Worm (Caenorhabditis elegans): ENCODE measurements around the gene R13A5.11.

The R13A5.11 gene

DNA sequence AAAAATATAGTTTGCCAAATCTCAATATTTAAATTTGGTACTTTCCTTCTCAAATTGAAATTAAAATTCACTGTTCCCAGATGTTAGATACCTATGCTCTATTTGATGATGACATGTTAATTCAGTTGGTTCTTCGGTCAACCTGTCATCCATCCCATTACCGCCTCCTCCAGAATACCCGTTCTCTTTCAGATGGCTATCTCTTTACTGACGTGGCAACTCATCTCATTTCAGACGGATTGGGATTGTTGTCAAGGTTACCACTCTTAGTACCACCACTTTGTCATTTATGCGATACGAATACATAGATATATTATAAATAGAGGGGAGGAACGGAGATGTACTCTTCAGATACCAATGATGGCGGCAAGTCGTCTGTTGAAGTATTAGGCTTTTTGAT, 28.2 kb upstream of the R13A5.11 start:
- TF ChIP-seq gmeb-2 (tag; optimal IDR thresholded peaks at IDR 0.05), result no peak
- no peak for TF ChIP-seq elt-2 (tag; optimal IDR thresholded peaks at IDR 0.05)
- no peak for TF ChIP-seq ceh-30 (tag; optimal IDR thresholded peaks at IDR 0.05)
- no peak for TF ChIP-seq ceh-19 (GFP tag; optimal IDR thresholded peaks at IDR 0.05)
- no peak for TF ChIP-seq pat-9 (tag; optimal IDR thresholded peaks at IDR 0.05)
- no peak for TF ChIP-seq mec-3 (tag; optimal IDR thresholded peaks at IDR 0.05; ENCODE audit: borderline replicate concordance)
- no peak for TF ChIP-seq ceh-2 (tag; optimal IDR thresholded peaks at IDR 0.05)
- no peak for TF ChIP-seq T23F11.4 (GFP tag; optimal IDR thresholded peaks at IDR 0.05)
- no peak for TF ChIP-seq eyg-1 (tag; optimal IDR thresholded peaks at IDR 0.05)
- TF ChIP-seq K02D7.2 (tag; optimal IDR thresholded peaks at IDR 0.05), result no peak
- TF ChIP-seq dmd-4 (tag; optimal IDR thresholded peaks at IDR 0.05; ENCODE audit: borderline replicate concordance), result no peak
- TF ChIP-seq nfya-1 (tag; optimal IDR thresholded peaks at IDR 0.05), result no peak
- TF ChIP-seq ztf-16 (tag; optimal IDR thresholded peaks at IDR 0.05), result no peak

DNA sequence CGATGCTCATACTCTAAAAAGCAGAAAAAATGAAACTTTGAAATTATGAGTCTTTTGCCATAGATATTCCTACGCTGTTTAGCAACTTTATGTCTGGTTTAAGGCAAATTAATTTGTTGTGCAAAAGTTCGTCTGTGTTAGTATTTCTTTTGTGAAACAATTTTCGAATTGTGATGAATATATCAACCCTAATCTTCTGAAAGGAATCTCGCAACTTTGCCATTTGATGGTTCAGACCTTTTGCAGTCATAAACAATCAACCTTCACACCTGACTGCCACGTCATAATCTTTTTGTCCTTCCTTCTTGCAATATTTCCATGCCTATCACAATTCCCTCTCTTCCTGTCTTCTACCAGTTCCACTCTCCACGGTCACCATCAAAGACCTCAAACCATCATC, 26.7 kb upstream of the R13A5.11 start:
- TF ChIP-seq nhr-11 (tag; optimal IDR thresholded peaks at IDR 0.05) (no peak), mec-3 (tag; optimal IDR thresholded peaks at IDR 0.05; ENCODE audit: borderline replicate concordance) (no peak), unc-42 (tag; optimal IDR thresholded peaks at IDR 0.05) (no peak), unc-55 (GFP tag; optimal IDR thresholded peaks at IDR 0.05) (no peak), zip-5 (tag; optimal IDR thresholded peaks at IDR 0.05) (no peak), fkh-10 (GFP tag; optimal IDR thresholded peaks at IDR 0.05) (no peak), dmd-4 (tag; optimal IDR thresholded peaks at IDR 0.05; ENCODE audit: borderline replicate concordance) (no peak), hlh-8 (tag; optimal IDR thresholded peaks at IDR 0.05) (no peak)

DNA sequence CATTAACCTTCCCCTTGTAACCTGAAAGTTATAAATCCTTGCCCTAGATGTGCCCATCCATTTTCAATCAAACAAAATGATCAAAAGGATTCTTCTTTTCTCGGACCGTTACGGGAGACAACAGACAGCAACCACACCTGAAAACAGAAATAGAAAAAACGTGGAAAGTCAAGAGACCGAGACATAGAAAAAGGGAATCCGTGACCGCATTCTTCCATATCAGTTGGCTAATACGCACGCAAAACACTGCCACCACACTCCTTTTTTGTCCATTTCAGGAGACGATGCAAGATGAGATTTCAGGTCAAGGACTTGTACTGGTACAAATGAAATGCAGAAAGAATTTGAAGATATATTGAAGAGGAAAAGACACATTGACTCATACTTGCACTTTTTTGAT, 25.2 kb upstream of the R13A5.11 start:
- no peak for TF ChIP-seq nfya-1 (tag; optimal IDR thresholded peaks at IDR 0.05)
- TF ChIP-seq ahr-1 (tag; optimal IDR thresholded peaks at IDR 0.05), result no peak
- no peak for TF ChIP-seq ceh-2 (tag; optimal IDR thresholded peaks at IDR 0.05)
- TF ChIP-seq pha-2 (tag; optimal IDR thresholded peaks at IDR 0.05), result no peak
- no peak for TF ChIP-seq ceh-34 (tag; optimal IDR thresholded peaks at IDR 0.05)
- no peak for TF ChIP-seq ets-4 (tag; optimal IDR thresholded peaks at IDR 0.05)
- no peak for TF ChIP-seq ceh-45 (GFP tag; IDR thresholded peaks at IDR 0.05)

DNA sequence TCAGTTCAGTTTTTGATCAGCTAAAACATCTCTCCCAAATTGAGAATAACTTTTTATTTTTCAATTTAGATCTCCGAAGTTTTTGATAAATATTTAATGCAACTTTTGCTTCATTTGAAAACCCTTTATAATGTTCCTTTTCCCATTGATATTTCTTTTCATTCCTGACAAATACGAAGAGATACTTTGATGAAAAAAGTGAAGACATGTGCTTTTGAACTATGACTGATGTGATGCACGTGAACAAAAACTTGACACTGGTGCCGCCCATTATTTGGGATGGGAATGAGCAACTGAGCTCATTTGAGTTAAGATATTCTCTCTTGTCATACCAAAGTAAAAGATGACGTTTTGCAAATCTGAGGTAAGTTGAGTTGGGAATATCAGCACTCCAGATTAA, 23.1 kb upstream of the R13A5.11 start, which contains the start of gene T04A6.1:
Gene T04A6.1, plus strand, starts transcription at position 301 of the 400 bp plus-strand sequence.
- no peak for TF ChIP-seq pha-2 (tag; optimal IDR thresholded peaks at IDR 0.05)
- no peak for TF ChIP-seq pat-9 (tag; optimal IDR thresholded peaks at IDR 0.05)
- TF ChIP-seq unc-42 (tag; optimal IDR thresholded peaks at IDR 0.05), result no peak
- no peak for TF ChIP-seq lim-6 (tag; optimal IDR thresholded peaks at IDR 0.05)
- TF ChIP-seq fkh-10 (GFP tag; optimal IDR thresholded peaks at IDR 0.05), result no peak
- no peak for TF ChIP-seq nfya-1 (tag; optimal IDR thresholded peaks at IDR 0.05)
- no peak for TF ChIP-seq ref-2 (tag; optimal IDR thresholded peaks at IDR 0.05)
- TF ChIP-seq ceh-6 (GFP tag; optimal IDR thresholded peaks at IDR 0.05), result no peak
- TF ChIP-seq ceh-30 (tag; optimal IDR thresholded peaks at IDR 0.05), result no peak
- no peak for TF ChIP-seq syd-9 (tag; optimal IDR thresholded peaks at IDR 0.05)
- TF ChIP-seq sox-2 (GFP tag; IDR thresholded peaks at IDR 0.05), result no peak
- TF ChIP-seq ceh-34 (tag; optimal IDR thresholded peaks at IDR 0.05), result no peak
- no peak for TF ChIP-seq nhr-11 (tag; optimal IDR thresholded peaks at IDR 0.05)
- no peak for TF ChIP-seq ceh-45 (GFP tag; IDR thresholded peaks at IDR 0.05)

DNA sequence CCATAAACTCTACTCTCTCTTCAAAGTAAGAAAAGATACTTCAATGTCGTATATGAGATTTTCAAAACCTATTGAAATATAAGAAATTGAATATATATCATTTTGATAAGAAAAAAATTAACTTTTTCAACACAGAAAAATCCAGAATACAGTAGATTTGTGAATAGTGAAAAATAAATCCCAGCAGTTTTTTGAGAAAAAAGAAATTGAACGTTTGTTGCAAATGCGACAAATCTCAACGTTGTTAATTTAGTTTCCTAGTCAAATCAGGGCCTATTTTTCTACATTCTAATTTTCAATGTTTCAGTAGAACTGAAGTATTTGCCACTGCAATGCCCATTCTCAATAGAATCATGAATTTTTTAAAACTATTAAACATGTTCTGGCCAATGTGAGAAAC, 21.4 kb upstream of the R13A5.11 start, which contains the start of gene T04A6.2:
Gene T04A6.2, plus strand, starts transcription at position 301 of the 400 bp plus-strand sequence.
- TF ChIP-seq ceh-6 (GFP tag; optimal IDR thresholded peaks at IDR 0.05), result no peak
- no peak for TF ChIP-seq hlh-8 (tag; optimal IDR thresholded peaks at IDR 0.05)
- no peak for TF ChIP-seq K02D7.2 (tag; optimal IDR thresholded peaks at IDR 0.05)
- TF ChIP-seq C08G9.2 (tag; optimal IDR thresholded peaks at IDR 0.05), result no peak
- TF ChIP-seq ceh-18 (tag; optimal IDR thresholded peaks at IDR 0.05), result no peak
- TF ChIP-seq ceh-48 (tag; optimal IDR thresholded peaks at IDR 0.05), result no peak
- no peak for TF ChIP-seq che-1 (tag; optimal IDR thresholded peaks at IDR 0.05)
- no peak for TF ChIP-seq ahr-1 (tag; optimal IDR thresholded peaks at IDR 0.05)
- TF ChIP-seq sox-4 (tag; optimal IDR thresholded peaks at IDR 0.05), result no peak
- no peak for TF ChIP-seq hlh-30 (tag; optimal IDR thresholded peaks at IDR 0.05; ENCODE audit: insufficient read depth)
- TF ChIP-seq ceh-24 (tag; optimal IDR thresholded peaks at IDR 0.05), result no peak
- TF ChIP-seq nfya-1 (tag; optimal IDR thresholded peaks at IDR 0.05), result no peak
- TF ChIP-seq ref-2 (tag; optimal IDR thresholded peaks at IDR 0.05), result no peak
- TF ChIP-seq pha-4 (tag; optimal IDR thresholded peaks at IDR 0.05), result no peak
- TF ChIP-seq T23F11.4 (GFP tag; optimal IDR thresholded peaks at IDR 0.05), result no peak
- TF ChIP-seq ztf-16 (tag; optimal IDR thresholded peaks at IDR 0.05), result no peak
- no peak for TF ChIP-seq ceh-9 (tag; optimal IDR thresholded peaks at IDR 0.05)
- no peak for TF ChIP-seq ceh-22 (tag; optimal IDR thresholded peaks at IDR 0.05)
